Worm (Caenorhabditis elegans) whole organism, L2 larva: ENCODE results near the gene Y67D8C.6.

Experiments used
- C34F6.9 ChIP-seq: fragments of 150-350 bp; optimal IDR thresholded peaks from 2 replicates; lab custom pipeline; 2014; ENCODE audit warnings: missing biosample characterization, missing genetic modification characterization
- skn-1 ChIP-seq: sonication (generic microtip); optimal IDR thresholded peaks from 2 replicates; lab custom pipeline; 2017; ENCODE audit warnings: missing biosample characterization, missing genetic modification characterization

DNA sequence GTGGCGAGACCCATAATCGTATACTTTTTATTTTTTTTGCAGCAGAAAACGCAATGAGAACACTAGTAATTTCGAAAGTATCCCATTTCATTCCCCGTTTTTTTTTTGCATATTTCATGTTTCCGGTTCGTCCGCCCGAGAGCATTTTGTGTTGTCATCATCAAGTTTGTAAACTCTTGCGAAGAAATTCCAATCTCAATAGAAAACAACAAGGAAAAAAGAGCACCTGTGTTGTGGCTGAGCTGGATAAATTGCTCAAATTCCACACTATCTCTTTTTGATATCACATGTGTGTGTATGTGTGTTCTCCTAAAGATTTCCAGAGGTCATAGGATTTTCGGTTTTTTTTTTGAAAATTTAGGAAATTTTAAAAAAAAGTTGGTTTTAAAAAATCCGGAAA is 31.2 kb downstream of the Y67D8C.6 start:
- TF ChIP-seq skn-1 (no peak), C34F6.9 (no peak)
